Worm (Caenorhabditis elegans) whole organism, midembryonic: Measurements from ENCODE around the gene R04B3.2.

ENCODE experiments used
- T22C8.4 ChIP-seq: fragments of 200-800 bp; sonication (Bioruptor generic); IDR thresholded peaks from 2 replicates; pipeline ENCODE4 v1.3.6; 2022; ENCODE audit warnings: missing genetic modification characterization, missing compliant biosample characterization
- cog-1 ChIP-seq: sonication (generic microtip); optimal IDR thresholded peaks from 2 replicates; lab custom pipeline; 2016; ENCODE audit warnings: missing genetic modification characterization, missing compliant biosample characterization
- flt-1 ChIP-seq: fragments of 200-800 bp; sonication (Bioruptor generic); IDR thresholded peaks from 2 replicates; pipeline ENCODE4 v1.3.6; 2022; ENCODE audit warnings: missing genetic modification characterization, missing compliant biosample characterization
- klf-2 ChIP-seq: fragments of 200-800 bp; sonication (Bioruptor generic); conservative IDR thresholded peaks from 2 replicates; pipeline ENCODE4 v1.3.6; 2022; ENCODE audit warnings: missing genetic modification reagents, missing genetic modification characterization, missing compliant biosample characterization
- tab-1 ChIP-seq: fragments of 200-800 bp; sonication (Bioruptor generic); IDR thresholded peaks from 2 replicates; pipeline ENCODE4 v1.3.6; 2022; ENCODE audit warnings: missing genetic modification characterization, missing compliant biosample characterization
- ztf-23 ChIP-seq: fragments of 200-800 bp; sonication (Bioruptor generic); IDR thresholded peaks from 2 replicates; pipeline ENCODE4 v1.3.6; 2022; ENCODE audit warnings: missing genetic modification reagents, missing genetic modification characterization, missing compliant biosample characterization

DNA sequence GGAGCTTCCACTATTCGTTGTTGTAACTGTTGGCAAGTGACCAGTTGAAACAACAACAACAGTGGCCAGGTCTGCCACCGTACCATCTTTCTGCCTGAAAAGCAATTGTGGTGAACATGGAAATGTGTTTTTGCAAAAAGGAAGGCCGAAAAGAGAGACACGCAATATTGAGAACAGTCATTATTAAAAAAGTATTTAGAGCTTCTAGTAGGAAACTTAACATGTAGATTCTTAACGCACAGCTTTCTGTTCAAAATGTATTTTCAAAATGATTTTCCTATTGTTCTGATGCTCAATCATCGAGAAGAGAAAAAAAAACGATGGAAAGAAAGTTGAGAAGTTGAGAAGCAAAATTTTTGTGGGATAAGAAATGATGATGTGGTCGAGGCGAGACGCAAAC, 41.7 kb upstream of the R04B3.2 start, which contains the start of gene syg-1:
- no peak for TF ChIP-seq klf-2 (GFP tag; lab: Robert Waterston, UW)
- TF ChIP-seq cog-1 (tag; lab: Kevin White, UChicago), result no peak
- no peak for TF ChIP-seq tab-1 (GFP tag; lab: Robert Waterston, UW)
- TF ChIP-seq ztf-23 (GFP tag; lab: Robert Waterston, UW), result no peak
- TF ChIP-seq T22C8.4, result no peak
- no peak for TF ChIP-seq flt-1
